Worm (Caenorhabditis elegans): ENCODE data around the gene T20B12.4.

DNA sequence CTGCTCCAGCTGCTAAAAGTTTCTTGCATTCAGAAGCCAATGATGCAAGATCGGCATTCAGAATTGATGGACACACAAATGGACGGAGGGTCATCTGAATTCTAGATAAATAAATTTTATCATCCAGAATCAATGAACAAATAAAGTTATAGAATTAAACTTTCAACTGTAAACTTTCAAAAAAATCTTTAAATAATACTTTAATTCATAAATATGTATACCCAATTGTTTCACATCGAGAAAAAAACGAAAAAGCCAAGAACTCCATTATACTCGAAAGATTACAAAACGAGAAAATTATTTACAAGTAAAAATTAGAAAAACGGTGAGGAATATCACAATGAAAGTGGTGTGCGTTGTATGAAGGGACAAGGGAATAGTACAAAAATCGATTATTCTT lies 20.5 kb upstream of the T20B12.4 start, which contains the start of gene F08F8.7:
- TF ChIP-seq W03F9.2 (tag; optimal IDR thresholded peaks at IDR 0.05) (no peak), him-1 (tag; optimal IDR thresholded peaks at IDR 0.05) (no peak)

Data from whole organism, L4/young adult.